Fruit fly (Drosophila melanogaster): ENCODE measurements around the gene CG3402.

CG3402 gene

dm6 chr3L:626498-627369 lies 25.9 kb downstream of the CG3402 start:
- peak; percentile 84 for TF ChIP-seq Pif1B (GFP tag; optimal IDR thresholded peaks at IDR 0.05)
- TF ChIP-seq CG9948 (tag; optimal IDR thresholded peaks at IDR 0.05) = peak; percentile 48
- peak; percentile 84 for TF ChIP-seq fd96Ca (GFP tag; IDR thresholded peaks at IDR 0.05)
- peak; percentile 82 for TF ChIP-seq CG13204 (GFP tag; optimal IDR thresholded peaks at IDR 0.05)
- TF ChIP-seq gl (tag; optimal IDR thresholded peaks at IDR 0.05) = peak; percentile 93
- peak; percentile 87 for TF ChIP-seq Ets98B (GFP tag; IDR thresholded peaks at IDR 0.05)
- peak; percentile 90 for TF ChIP-seq rn (GFP tag; IDR thresholded peaks at IDR 0.05)
- TF ChIP-seq CG4496 (GFP tag; IDR thresholded peaks at IDR 0.05) = peak; percentile 95
- peak; percentile 93 for TF ChIP-seq CG12605 (GFP tag; IDR thresholded peaks at IDR 0.05)
- TF ChIP-seq CG34367 (tag; optimal IDR thresholded peaks at IDR 0.05) = peak; percentile 80
- TF ChIP-seq CG14655 (GFP tag; optimal IDR thresholded peaks at IDR 0.05) = peak; percentile 83
- peak; percentile 87 for TF ChIP-seq CG32121 (GFP tag; IDR thresholded peaks at IDR 0.05)
- 0 out of 2 replicates have a peak, but pooled peaks have one; percentile 16 for TF ChIP-seq CG10348 (GFP tag; IDR thresholded peaks at IDR 0.05)
- peak; percentile 84 for TF ChIP-seq Pif1A (GFP tag; optimal IDR thresholded peaks at IDR 0.05)
- peak; percentile 75 for TF ChIP-seq CG17806 (tag; optimal IDR thresholded peaks at IDR 0.05)
- peak; percentile 62 for TF ChIP-seq EcR (GFP tag; optimal IDR thresholded peaks at IDR 0.05)
- TF ChIP-seq CG8159 (tag; optimal IDR thresholded peaks at IDR 0.05) = peak; percentile 77
- peak; percentile 76 for TF ChIP-seq CG8301 (tag; optimal IDR thresholded peaks at IDR 0.05)
- peak; percentile 66 for TF ChIP-seq Snoo (tag; optimal IDR thresholded peaks at IDR 0.05)
- no peak for TF ChIP-seq D1 (tag; optimal IDR thresholded peaks at IDR 0.05)
- peak; percentile 80 for TF ChIP-seq CG15710 (tag; optimal IDR thresholded peaks at IDR 0.05)

- TF ChIP-seq CG34367 (tag; optimal IDR thresholded peaks at IDR 0.05) (no peak), CG32121 (GFP tag; IDR thresholded peaks at IDR 0.05) (peak; percentile 59), Pif1B (GFP tag; optimal IDR thresholded peaks at IDR 0.05) (no peak), CG4496 (GFP tag; IDR thresholded peaks at IDR 0.05) (no peak), CG9948 (tag; optimal IDR thresholded peaks at IDR 0.05) (no peak), Pif1A (GFP tag; optimal IDR thresholded peaks at IDR 0.05) (no peak), CG13204 (GFP tag; optimal IDR thresholded peaks at IDR 0.05) (no peak), fd96Ca (GFP tag; IDR thresholded peaks at IDR 0.05) (0 out of 3 replicates have a peak, but pooled peaks have one; percentile 9), CG15710 (tag; optimal IDR thresholded peaks at IDR 0.05) (no peak), EcR (GFP tag; optimal IDR thresholded peaks at IDR 0.05) (no peak), gl (tag; optimal IDR thresholded peaks at IDR 0.05) (no peak), CG12605 (GFP tag; IDR thresholded peaks at IDR 0.05) (0 out of 2 replicates have a peak, but pooled peaks have one; percentile 46), CG10348 (GFP tag; IDR thresholded peaks at IDR 0.05) (no peak), CG8301 (tag; optimal IDR thresholded peaks at IDR 0.05) (no peak), CG8159 (tag; optimal IDR thresholded peaks at IDR 0.05) (no peak), CG14655 (GFP tag; optimal IDR thresholded peaks at IDR 0.05) (no peak), CG17806 (tag; optimal IDR thresholded peaks at IDR 0.05) (no peak), Ets98B (GFP tag; IDR thresholded peaks at IDR 0.05) (peak; percentile 59), Snoo (tag; optimal IDR thresholded peaks at IDR 0.05) (no peak), rn (GFP tag; IDR thresholded peaks at IDR 0.05) (no peak)
These were observed 26.8 kb downstream of the CG3402 start for dm6 chr3L:625899-626298.

dm6 chr3L:624203-624914 lies 28.3 kb downstream of the CG3402 start:
- TF ChIP-seq CG8301 (tag; optimal IDR thresholded peaks at IDR 0.05) (no peak), fd96Ca (GFP tag; IDR thresholded peaks at IDR 0.05) (0 out of 3 replicates have a peak, but pooled peaks have one; percentile 21), CG17806 (tag; optimal IDR thresholded peaks at IDR 0.05) (no peak), D1 (tag; optimal IDR thresholded peaks at IDR 0.05) (no peak)

- TF ChIP-seq CG15710 (tag; optimal IDR thresholded peaks at IDR 0.05) (peak; percentile 43), CG17806 (tag; optimal IDR thresholded peaks at IDR 0.05) (peak; percentile 59), D1 (tag; optimal IDR thresholded peaks at IDR 0.05) (no peak), Pif1A (GFP tag; optimal IDR thresholded peaks at IDR 0.05) (peak; percentile 61), Ets98B (GFP tag; IDR thresholded peaks at IDR 0.05) (peak; percentile 60), CG4496 (GFP tag; IDR thresholded peaks at IDR 0.05) (peak; percentile 80; the same call in 2 of the 3 replicates), rn (GFP tag; IDR thresholded peaks at IDR 0.05) (0 out of 2 replicates have a peak, but pooled peaks have one; percentile 25), CG32121 (GFP tag; IDR thresholded peaks at IDR 0.05) (peak; percentile 71), CG14655 (GFP tag; optimal IDR thresholded peaks at IDR 0.05) (peak; percentile 63), Pif1B (GFP tag; optimal IDR thresholded peaks at IDR 0.05) (peak; percentile 15), CG8159 (tag; optimal IDR thresholded peaks at IDR 0.05) (peak; percentile 48), CG12605 (GFP tag; IDR thresholded peaks at IDR 0.05) (no peak), gl (tag; optimal IDR thresholded peaks at IDR 0.05) (no peak), CG13204 (GFP tag; optimal IDR thresholded peaks at IDR 0.05) (no peak), CG34367 (tag; optimal IDR thresholded peaks at IDR 0.05) (peak; percentile 28), EcR (GFP tag; optimal IDR thresholded peaks at IDR 0.05) (no peak), fd96Ca (GFP tag; IDR thresholded peaks at IDR 0.05) (peak; percentile 62; the same call in 1 of the 3 replicates), Snoo (tag; optimal IDR thresholded peaks at IDR 0.05) (no peak), CG8301 (tag; optimal IDR thresholded peaks at IDR 0.05) (peak; percentile 50), CG10348 (GFP tag; IDR thresholded peaks at IDR 0.05) (no peak), CG9948 (tag; optimal IDR thresholded peaks at IDR 0.05) (peak; percentile 60)
These were observed 29.1 kb downstream of the CG3402 start for dm6 chr3L:623556-623955.
